Worm (Caenorhabditis elegans) whole organism, L1 larva: ENCODE results near the gene K11H12.9.

Experiments used
- nhr-76 ChIP-seq: sonication (generic microtip); optimal IDR thresholded peaks from 2 replicates; lab custom pipeline; 2017; ENCODE audit warnings: missing biosample characterization, missing genetic modification characterization
- skn-1 ChIP-seq: fragments of 150-350 bp; optimal IDR thresholded peaks from 2 replicates; lab custom pipeline; 2014; ENCODE audit warnings: missing biosample characterization, missing genetic modification characterization
- unc-98 ChIP-seq: fragments of 200-800 bp; sonication (Bioruptor generic); IDR thresholded peaks from 2 replicates; pipeline ENCODE4 v1.3.6; 2022; ENCODE audit warnings: missing genetic modification characterization, missing compliant biosample characterization
- zag-1 ChIP-seq: fragments of 150-350 bp; optimal IDR thresholded peaks from 2 replicates; lab custom pipeline; 2014; ENCODE audit warnings: missing biosample characterization, missing genetic modification characterization

ce11 chrIV:682726-683340, 33.4 kb downstream of the K11H12.9 start:
- TF ChIP-seq unc-98 (GFP tag; lab: Robert Waterston, UW) (no peak), zag-1 (tag; lab: Kevin White, UChicago) (no peak), nhr-76 (tag; lab: Kevin White, UChicago) (no peak), skn-1 (tag; lab: Kevin White, UChicago) (peak; percentile 46)
